Worm (Caenorhabditis elegans) whole organism, L2 larva: ENCODE data around the gene unc-5.
A peak's percentile ranks its signal among the peaks of the same experiment; 100 is the strongest.

Experiments
- C34F6.9 ChIP-seq: fragments of 150-350 bp; optimal IDR thresholded peaks from 2 replicates; lab custom pipeline; 2014; ENCODE audit warnings: missing biosample characterization, missing genetic modification characterization
- F13H6.1 ChIP-seq: sonication (generic microtip); optimal IDR thresholded peaks from 2 replicates; lab custom pipeline; 2016; ENCODE audit warnings: missing genetic modification characterization, missing compliant biosample characterization
- R02D3.7 ChIP-seq: fragments of 150-350 bp; optimal IDR thresholded peaks from 2 replicates; lab custom pipeline; 2014; ENCODE audit warnings: missing biosample characterization, missing genetic modification characterization
- Y55F3AM.14 ChIP-seq: fragments of 200-800 bp; sonication (Bioruptor generic); optimal IDR thresholded peaks from 2 replicates; lab custom pipeline; 2018; ENCODE audit warnings: mild to moderate bottlenecking, missing genetic modification characterization, missing compliant biosample characterization
- ZK546.5 ChIP-seq: sonication (generic microtip); optimal IDR thresholded peaks from 2 replicates; lab custom pipeline; 2017; ENCODE audit warnings: missing biosample characterization, missing genetic modification characterization
- ama-1 ChIP-seq: fragments of 150-350 bp; optimal IDR thresholded peaks from 2 replicates; lab custom pipeline; 2018; ENCODE audit warnings: inconsistent platforms
- blmp-1 ChIP-seq: sonication (generic microtip); optimal IDR thresholded peaks from 2 replicates; lab custom pipeline; 2017; ENCODE audit warnings: missing genetic modification characterization, mild to moderate bottlenecking, missing compliant biosample characterization, antibody characterized with exemption, moderate library complexity; ENCODE audit not compliant: insufficient read depth
- ceh-82 ChIP-seq: fragments of 150-350 bp; optimal IDR thresholded peaks from 2 replicates; lab custom pipeline; 2014; ENCODE audit warnings: missing biosample characterization, missing genetic modification characterization
- crh-2 ChIP-seq: sonication (generic microtip); optimal IDR thresholded peaks from 2 replicates; lab custom pipeline; 2017; ENCODE audit warnings: missing biosample characterization, missing genetic modification characterization
- dmd-4 ChIP-seq: sonication (generic microtip); optimal IDR thresholded peaks from 2 replicates; lab custom pipeline; 2017; ENCODE audit warnings: missing biosample characterization, missing genetic modification characterization
- egl-27 ChIP-seq: sonication (generic microtip); optimal IDR thresholded peaks from 3 replicates; lab custom pipeline; 2017; ENCODE audit warnings: missing biosample characterization, missing genetic modification reagents, missing genetic modification characterization
- elt-1 ChIP-seq: fragments of 150-350 bp; optimal IDR thresholded peaks from 2 replicates; lab custom pipeline; 2014; ENCODE audit warnings: missing biosample characterization, missing genetic modification characterization
- elt-3 ChIP-seq: sonication (generic microtip); optimal IDR thresholded peaks from 2 replicates; lab custom pipeline; 2017; ENCODE audit warnings: missing biosample characterization, missing genetic modification characterization
- fos-1 ChIP-seq: fragments of 150-350 bp; optimal IDR thresholded peaks from 2 replicates; lab custom pipeline; 2014; ENCODE audit warnings: missing biosample characterization, missing genetic modification characterization
- gmeb-1 ChIP-seq: fragments of 150-350 bp; optimal IDR thresholded peaks from 2 replicates; lab custom pipeline; 2014; ENCODE audit warnings: missing biosample characterization, missing genetic modification characterization
- lin-13 ChIP-seq: fragments of 150-350 bp; optimal IDR thresholded peaks from 2 replicates; lab custom pipeline; 2014; ENCODE audit warnings: missing biosample characterization, missing genetic modification reagents, missing genetic modification characterization
- lin-39 ChIP-seq: fragments of 150-350 bp; optimal IDR thresholded peaks from 2 replicates; lab custom pipeline; 2014; ENCODE audit warnings: missing biosample characterization, missing genetic modification reagents, missing genetic modification characterization
- lsy-2 ChIP-seq, 2 experiments: fragments of 150-350 bp in 1 of 2; sonication (generic microtip) in 1 of 2; optimal IDR thresholded peaks; 2 replicates each; lab custom pipeline; 2014 to 2017; ENCODE audit warnings: missing biosample characterization in 2 of 2, missing genetic modification characterization in 2 of 2
- mab-5 ChIP-seq: fragments of 150-350 bp; optimal IDR thresholded peaks from 2 replicates; lab custom pipeline; 2014; ENCODE audit warnings: missing biosample characterization, missing genetic modification characterization
- mbf-1 ChIP-seq: sonication (generic microtip); optimal IDR thresholded peaks from 2 replicates; lab custom pipeline; 2017; ENCODE audit warnings: missing biosample characterization, missing genetic modification characterization
- mdl-1 ChIP-seq, 2 experiments: fragments of 150-350 bp in 1 of 2; sonication (generic microtip) in 1 of 2; optimal IDR thresholded peaks; 2 replicates each; lab custom pipeline; 2017; ENCODE audit warnings: missing biosample characterization in 2 of 2, missing genetic modification characterization in 2 of 2
- nhr-10 ChIP-seq: sonication (generic microtip); optimal IDR thresholded peaks from 2 replicates; lab custom pipeline; 2017; ENCODE audit warnings: missing biosample characterization, missing genetic modification characterization
- nhr-11 ChIP-seq: fragments of 150-350 bp; optimal IDR thresholded peaks from 2 replicates; lab custom pipeline; 2014; ENCODE audit warnings: missing biosample characterization, missing genetic modification characterization
- nhr-12 ChIP-seq: fragments of 150-350 bp; optimal IDR thresholded peaks from 2 replicates; lab custom pipeline; 2014; ENCODE audit warnings: missing biosample characterization, missing genetic modification characterization
- nhr-129 ChIP-seq: fragments of 150-350 bp; optimal IDR thresholded peaks from 2 replicates; lab custom pipeline; 2014; ENCODE audit warnings: missing biosample characterization, missing genetic modification characterization
- nhr-21 ChIP-seq: fragments of 150-350 bp; optimal IDR thresholded peaks from 2 replicates; lab custom pipeline; 2014; ENCODE audit warnings: missing biosample characterization, missing genetic modification characterization
- nhr-237 ChIP-seq: fragments of 150-350 bp; optimal IDR thresholded peaks from 2 replicates; lab custom pipeline; 2014; ENCODE audit warnings: missing biosample characterization, missing genetic modification characterization
- nhr-25 ChIP-seq: fragments of 150-350 bp; sonication (generic microtip); optimal IDR thresholded peaks from 3 replicates; lab custom pipeline; 2014; ENCODE audit warnings: missing biosample characterization, missing genetic modification characterization
- nhr-6 ChIP-seq: fragments of 150-350 bp; optimal IDR thresholded peaks from 2 replicates; lab custom pipeline; 2014; ENCODE audit warnings: missing biosample characterization, missing genetic modification characterization
- nhr-77 ChIP-seq: fragments of 150-350 bp; optimal IDR thresholded peaks from 2 replicates; lab custom pipeline; 2014; ENCODE audit warnings: missing biosample characterization, missing genetic modification characterization
- skn-1 ChIP-seq: sonication (generic microtip); optimal IDR thresholded peaks from 2 replicates; lab custom pipeline; 2017; ENCODE audit warnings: missing biosample characterization, missing genetic modification characterization
- sma-3 ChIP-seq: sonication (generic microtip); optimal IDR thresholded peaks from 2 replicates; lab custom pipeline; 2016; ENCODE audit warnings: missing genetic modification reagents, missing genetic modification characterization, missing compliant biosample characterization
- sma-9 ChIP-seq, 2 experiments: fragments of 150-350 bp in 1 of 2; sonication (generic microtip) in 1 of 2; optimal IDR thresholded peaks; 2 replicates each; lab custom pipeline; 2014 to 2016; ENCODE audit warnings: missing genetic modification characterization in 2 of 2, mild to moderate bottlenecking in 1 of 2, missing biosample characterization in 1 of 2, missing compliant biosample characterization in 1 of 2, missing genetic modification reagents in 1 of 2, moderate library complexity in 1 of 2
- snpc-4 ChIP-seq: fragments of 150-350 bp; optimal IDR thresholded peaks from 2 replicates; lab custom pipeline; 2014; ENCODE audit warnings: missing biosample characterization, missing genetic modification characterization
- unc-39 ChIP-seq: fragments of 150-350 bp; optimal IDR thresholded peaks from 2 replicates; lab custom pipeline; 2014; ENCODE audit warnings: missing biosample characterization, missing genetic modification characterization
- unc-55 ChIP-seq: fragments of 150-350 bp; sonication (generic microtip); optimal IDR thresholded peaks from 3 replicates; lab custom pipeline; 2014; ENCODE audit warnings: missing biosample characterization, missing genetic modification reagents, missing genetic modification characterization
- zag-1 ChIP-seq: fragments of 150-350 bp; optimal IDR thresholded peaks from 2 replicates; lab custom pipeline; 2014; ENCODE audit warnings: missing biosample characterization, missing genetic modification characterization
- ztf-1 ChIP-seq: fragments of 200-800 bp; sonication (Bioruptor generic); conservative IDR thresholded peaks from 2 replicates; pipeline ENCODE4 v1.3.6; 2022; ENCODE audit warnings: missing genetic modification characterization, missing compliant biosample characterization

The unc-5 gene

ce11 chrIV:5544609-5545214 lies 16.6 kb upstream of the unc-5 start, which contains the start of gene cec-6:
Gene cec-6, plus strand, starts transcription at chrIV:5544860.
- no peak for TF ChIP-seq mdl-1 (tag; optimal IDR thresholded peaks at IDR 0.05; lab: Kevin White, UChicago)
- no peak for TF ChIP-seq nhr-237 (tag; lab: Kevin White, UChicago)
- TF ChIP-seq elt-3 (tag; lab: Kevin White, UChicago): no peak
- TF ChIP-seq ceh-82 (tag; lab: Kevin White, UChicago): no peak
- TF ChIP-seq nhr-129 (tag; lab: Kevin White, UChicago): no peak
- TF ChIP-seq lin-13 (GFP tag; lab: Kevin White, UChicago): no peak
- TF ChIP-seq fos-1: no peak
- TF ChIP-seq crh-2: no peak
- no peak for TF ChIP-seq nhr-12 (tag; lab: Kevin White, UChicago)
- TF ChIP-seq R02D3.7: no peak
- TF ChIP-seq nhr-25 (tag; lab: Kevin White, UChicago): no peak
- TF ChIP-seq nhr-6: no peak
- no peak for TF ChIP-seq C34F6.9 (tag; lab: Kevin White, UChicago)
- TF ChIP-seq nhr-11 (tag; lab: Kevin White, UChicago): no peak
- TF ChIP-seq egl-27 (tag; lab: Kevin White, UChicago): no peak

- TF ChIP-seq C34F6.9 (tag; lab: Kevin White, UChicago) (no peak), mab-5 (no peak), nhr-10 (tag; lab: Kevin White, UChicago) (no peak), ama-1 (no peak), lin-39 (tag; lab: Kevin White, UChicago) (no peak), sma-3 (GFP tag; lab: Kevin White, UChicago) (no peak), lsy-2 (tag; optimal IDR thresholded peaks at IDR 0.05; lab: Kevin White, UChicago) (no peak), ZK546.5 (tag; lab: Kevin White, UChicago) (no peak), nhr-237 (tag; lab: Kevin White, UChicago) (no peak), gmeb-1 (tag; lab: Kevin White, UChicago) (no peak), nhr-25 (tag; lab: Kevin White, UChicago) (no peak), blmp-1 (tag; lab: Kevin White, UChicago) (no peak), elt-3 (tag; lab: Kevin White, UChicago) (no peak), unc-39 (tag; lab: Kevin White, UChicago) (no peak), nhr-77 (no peak), elt-1 (no peak), zag-1 (no peak), ztf-1 (no peak), nhr-11 (tag; lab: Kevin White, UChicago) (no peak), unc-55 (GFP tag; lab: Kevin White, UChicago) (no peak)
Observed at ce11 chrIV:5541285-5541684, 13.1 kb upstream of the unc-5 start, which contains the start of gene tebp-2. Gene tebp-2, plus strand, starts transcription at chrIV:5541627.

- no peak for TF ChIP-seq snpc-4 (tag; lab: Kevin White, UChicago)
- peak; percentile 3 for TF ChIP-seq gmeb-1 (tag; lab: Kevin White, UChicago)
- TF ChIP-seq F13H6.1 (tag; lab: Kevin White, UChicago): no peak
- TF ChIP-seq nhr-129 (tag; lab: Kevin White, UChicago): peak; percentile 19
- TF ChIP-seq R02D3.7: no peak
- no peak for TF ChIP-seq egl-27 (tag; lab: Kevin White, UChicago)
- peak; percentile 47 for TF ChIP-seq C34F6.9 (tag; lab: Kevin White, UChicago)
Observed at ce11 chrIV:5537813-5538538, 9.8 kb upstream of the unc-5 start, which contains the start of the genes fem-1 and drp-1. Gene fem-1, minus strand, starts transcription at chrIV:5537962. Gene drp-1, plus strand, starts transcription at chrIV:5538488.

ce11 chrIV:5535780-5536179 lies 7.6 kb upstream of the unc-5 start:
- peak; percentile 10 for TF ChIP-seq C34F6.9 (tag; lab: Kevin White, UChicago)
- no peak for TF ChIP-seq Y55F3AM.14

ce11 chrIV:5534596-5534995 lies 6.5 kb upstream of the unc-5 start:
- no peak for TF ChIP-seq R02D3.7
- no peak for TF ChIP-seq nhr-21
- TF ChIP-seq crh-2: no peak
- no peak for TF ChIP-seq mbf-1
- no peak for TF ChIP-seq ceh-82 (tag; lab: Kevin White, UChicago)
- no peak for TF ChIP-seq dmd-4 (tag; lab: Kevin White, UChicago)
- TF ChIP-seq blmp-1 (tag; lab: Kevin White, UChicago): no peak
- TF ChIP-seq skn-1: no peak
- TF ChIP-seq unc-55 (GFP tag; lab: Kevin White, UChicago): no peak
- no peak for TF ChIP-seq elt-3 (tag; lab: Kevin White, UChicago)
- TF ChIP-seq sma-9 (GFP tag; optimal IDR thresholded peaks at IDR 0.05; lab: Kevin White, UChicago): no peak
- TF ChIP-seq sma-9 (tag; optimal IDR thresholded peaks at IDR 0.05; lab: Kevin White, UChicago): no peak
- TF ChIP-seq Y55F3AM.14: no peak
- TF ChIP-seq mab-5: no peak
- no peak for TF ChIP-seq nhr-237 (tag; lab: Kevin White, UChicago)
- TF ChIP-seq mdl-1 (tag; optimal IDR thresholded peaks at IDR 0.05; lab: Kevin White, UChicago): no peak
- TF ChIP-seq, all 48 proteins: peak for 0
